Fruit fly (Drosophila melanogaster) S2 (cell line): ENCODE data around the gene Xpac.

Source experiments
- CG8478 ChIP-seq: fragments of >200 bp; optimal IDR thresholded peaks from 2 replicates; lab custom pipeline; 2018
- CTCF ChIP-seq, 2 experiments: fragments of >200 bp; optimal IDR thresholded peaks; 2 replicates each; lab custom pipeline; 2018

DNA sequence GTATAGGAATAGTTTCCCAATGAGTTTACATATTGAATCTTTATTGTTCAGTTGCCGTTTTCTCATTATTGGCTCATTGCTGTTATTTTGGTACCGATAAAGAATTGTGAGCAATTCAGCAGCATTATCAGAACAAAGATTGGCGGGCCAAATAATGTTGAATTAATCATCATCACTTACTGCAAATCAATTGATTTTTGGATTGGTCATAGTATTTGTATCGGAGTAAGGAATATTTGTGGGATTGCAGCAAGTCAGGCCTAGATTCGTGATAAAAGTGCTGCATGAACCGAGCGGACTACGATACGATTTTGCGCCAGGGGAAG is 4.1 kb upstream of the Xpac start:
- TF ChIP-seq CTCF (optimal IDR thresholded peaks at IDR 0.05; lab: Kevin White, UChicago), result no peak
- no peak for TF ChIP-seq CG8478 (lab: Kevin White, UChicago)
